Fruit fly (Drosophila melanogaster): ENCODE results near the gene Rint1.

Gene Rint1

DNA sequence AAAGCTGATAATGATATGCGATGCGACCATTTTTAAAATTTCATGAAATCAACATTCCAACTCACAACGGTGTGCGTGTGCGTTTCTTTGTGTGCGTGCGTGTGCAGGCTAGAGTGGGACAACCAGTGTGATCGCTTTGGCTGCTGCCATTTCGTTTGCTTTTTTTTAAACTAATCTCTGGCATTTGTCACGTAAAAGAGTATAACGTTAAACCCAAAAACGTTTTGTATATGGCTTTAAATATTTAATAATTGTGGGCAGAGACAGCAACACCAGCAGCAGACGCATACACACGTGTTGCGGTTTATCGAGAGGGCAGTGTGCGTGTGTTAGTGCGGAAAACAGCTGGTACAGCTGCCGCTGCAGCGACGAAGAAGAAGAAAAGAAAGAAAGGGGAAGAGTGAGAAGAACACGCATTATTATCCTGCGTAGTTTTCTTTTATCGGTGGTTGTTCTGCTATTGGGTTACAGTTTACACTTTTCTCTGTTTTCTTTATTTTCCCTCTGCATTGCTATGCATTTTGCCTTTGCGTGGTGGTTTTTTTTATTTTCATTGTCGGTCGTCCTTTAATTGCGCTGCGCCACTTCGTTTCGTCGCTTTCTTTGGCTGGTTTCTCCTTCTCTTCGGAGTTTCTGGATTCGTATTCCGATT is 46.9 kb downstream of the Rint1 start (continued):
- TF ChIP-seq insv (GFP tag; optimal IDR thresholded peaks at IDR 0.05) (peak in 1 of 2 experiments; percentile 11), CG6175 (GFP tag; IDR thresholded peaks at IDR 0.05) (no peak), CkIIα-i1 (GFP tag; IDR thresholded peaks at IDR 0.05) (no peak), MBD-R2 (GFP tag; IDR thresholded peaks at IDR 0.05) (no peak), Nf-YB (GFP tag; optimal IDR thresholded peaks at IDR 0.05) (no peak), tx (GFP tag; optimal IDR thresholded peaks at IDR 0.05) (no peak), HLHmδ (GFP tag; optimal IDR thresholded peaks at IDR 0.05) (no peak), fd3F (GFP tag; optimal IDR thresholded peaks at IDR 0.05) (no peak), Sry-δ (GFP tag; optimal IDR thresholded peaks at IDR 0.05) (no peak), exex (tag; optimal IDR thresholded peaks at IDR 0.05) (peak; percentile 5), CG3847 (GFP tag; IDR thresholded peaks at IDR 0.05) (no peak), gcm2 (GFP tag; optimal IDR thresholded peaks at IDR 0.05) (no peak), ems (GFP tag; optimal IDR thresholded peaks at IDR 0.05) (no peak), Hr3 (GFP tag; optimal IDR thresholded peaks at IDR 0.05) (no peak), CG15514 (GFP tag; optimal IDR thresholded peaks at IDR 0.05) (peak; percentile 42), Ravus (GFP tag; IDR thresholded peaks at IDR 0.05) (no peak), pros (GFP tag; optimal IDR thresholded peaks at IDR 0.05) (peak; percentile 98), MTF-1 (GFP tag; optimal IDR thresholded peaks at IDR 0.05; ENCODE audit: borderline replicate concordance) (no peak), CG6254 (GFP tag; optimal IDR thresholded peaks at IDR 0.05) (no peak), CG9797 (GFP tag; optimal IDR thresholded peaks at IDR 0.05) (no peak), sd (tag; optimal IDR thresholded peaks at IDR 0.05) (peak; percentile 99), zf30C (GFP tag; optimal IDR thresholded peaks at IDR 0.05) (no peak), gem (tag; optimal IDR thresholded peaks at IDR 0.05) (no peak), CG1602 (GFP tag; optimal IDR thresholded peaks at IDR 0.05) (no peak), dm (GFP tag; optimal IDR thresholded peaks at IDR 0.05) (peak; percentile 81), CG17802 (tag; optimal IDR thresholded peaks at IDR 0.05) (no peak), Ets97D (GFP tag; optimal IDR thresholded peaks at IDR 0.05) (no peak), shn (GFP tag; optimal IDR thresholded peaks at IDR 0.05) (no peak), Sox100B (GFP tag; optimal IDR thresholded peaks at IDR 0.05) (no peak), CG32532 (GFP tag; IDR thresholded peaks at IDR 0.05) (no peak), Sox102F (GFP tag; optimal IDR thresholded peaks at IDR 0.05) (no peak), wek (GFP tag; optimal IDR thresholded peaks at IDR 0.05) (no peak), Ada2b (GFP tag; IDR thresholded peaks at IDR 0.05) (no peak), crp (GFP tag; optimal IDR thresholded peaks at IDR 0.05) (peak; percentile 36 to 83), vvl (GFP tag; IDR thresholded peaks at IDR 0.05) (0 out of 2 replicates have a peak, but pooled peaks have one; percentile 37), CG17912 (GFP tag; optimal IDR thresholded peaks at IDR 0.05) (no peak), Xbp1 (GFP tag; optimal IDR thresholded peaks at IDR 0.05) (no peak), CG13624 (GFP tag; optimal IDR thresholded peaks at IDR 0.05) (no peak), Stat92E (GFP tag; optimal IDR thresholded peaks at IDR 0.05) (no peak), cg (GFP tag; optimal IDR thresholded peaks at IDR 0.05) (peak; percentile 99), CG4617 (GFP tag; optimal IDR thresholded peaks at IDR 0.05; ENCODE audit: borderline replicate concordance) (peak; percentile 80), Dref (GFP tag; IDR thresholded peaks at IDR 0.05) (no peak), CG11456 (GFP tag; IDR thresholded peaks at IDR 0.05) (no peak), CG12236 (GFP tag; optimal IDR thresholded peaks at IDR 0.05) (no peak), p53 (GFP tag; optimal IDR thresholded peaks at IDR 0.05) (no peak), Six4 (GFP tag; optimal IDR thresholded peaks at IDR 0.05) (no peak), cato (GFP tag; optimal IDR thresholded peaks at IDR 0.05; ENCODE audit: borderline replicate concordance) (no peak), crc (GFP tag; optimal IDR thresholded peaks at IDR 0.05) (no peak), CG2129 (GFP tag; IDR thresholded peaks at IDR 0.05; ENCODE audit: partially characterized antibody) (no peak), fd64A (GFP tag; optimal IDR thresholded peaks at IDR 0.05) (no peak)

All from whole organism, embryonic.